Fruit fly (Drosophila melanogaster) S2 (cell line): Measurements from ENCODE around the gene CG8236.

ENCODE experiments used
- CG8478 ChIP-seq: fragments of >200 bp; optimal IDR thresholded peaks from 2 replicates; lab custom pipeline; 2018
- CTCF ChIP-seq, 2 experiments: fragments of >200 bp; optimal IDR thresholded peaks; 2 replicates each; lab custom pipeline; 2018

- TF ChIP-seq CTCF (optimal IDR thresholded peaks at IDR 0.05; lab: Kevin White, UChicago), result no peak
- TF ChIP-seq CG8478 (lab: Kevin White, UChicago), result no peak
These were observed 32.0 kb downstream of the CG8236 start, which contains the start of the genes Pif1A, Pif1B and CCT7 for dm6 chr3R:8801126-8801762.
